Worm (Caenorhabditis elegans): Measurements from ENCODE around the gene asp-8.

The asp-8 gene

ce11 chrV:2993816-2994215 is 30.5 kb upstream of the asp-8 start, which contains the start of gene srw-115:
srw-115 (minus strand) TSS chrV:2993916.
- no peak for TF ChIP-seq hpl-2 (GFP tag; optimal IDR thresholded peaks at IDR 0.05)
- TF ChIP-seq nhr-76 (tag; optimal IDR thresholded peaks at IDR 0.05) = no peak
- no peak for TF ChIP-seq nhr-28 (tag; optimal IDR thresholded peaks at IDR 0.05)

- no peak for TF ChIP-seq unc-62 (GFP tag; optimal IDR thresholded peaks at IDR 0.05)
Observed at ce11 chrV:2996105-2996504, 28.2 kb upstream of the asp-8 start, which contains the start of gene srw-120. srw-120 (minus strand) TSS chrV:2996205.

- no peak for TF ChIP-seq hpl-2 (GFP tag; optimal IDR thresholded peaks at IDR 0.05)
- no peak for TF ChIP-seq hlh-4 (tag; optimal IDR thresholded peaks at IDR 0.05)
- no peak for TF ChIP-seq snpc-4 (tag; optimal IDR thresholded peaks at IDR 0.05)
- no peak for TF ChIP-seq lsy-2 (tag; optimal IDR thresholded peaks at IDR 0.05)
- TF ChIP-seq ceh-8 (GFP tag; optimal IDR thresholded peaks at IDR 0.05) = no peak
- TF ChIP-seq vab-15 (tag; optimal IDR thresholded peaks at IDR 0.05) = no peak
- TF ChIP-seq egl-27 (tag; optimal IDR thresholded peaks at IDR 0.05) = no peak
- TF ChIP-seq tbx-2 (tag; optimal IDR thresholded peaks at IDR 0.05) = no peak
- no peak for TF ChIP-seq C34B4.2 (tag; optimal IDR thresholded peaks at IDR 0.05)
- TF ChIP-seq mab-9 (GFP tag; IDR thresholded peaks at IDR 0.05) = no peak
- no peak for TF ChIP-seq alr-1 (tag; optimal IDR thresholded peaks at IDR 0.05; ENCODE audit: borderline replicate concordance)
- no peak for TF ChIP-seq snu-23 (GFP tag; optimal IDR thresholded peaks at IDR 0.05)
- no peak for TF ChIP-seq nhr-47 (tag; optimal IDR thresholded peaks at IDR 0.05)
- TF ChIP-seq unc-30 (tag; optimal IDR thresholded peaks at IDR 0.05) = no peak
- no peak for TF ChIP-seq aly-2 (tag; optimal IDR thresholded peaks at IDR 0.05)
- TF ChIP-seq mef-2 (tag; optimal IDR thresholded peaks at IDR 0.05) = no peak
- no peak for TF ChIP-seq grh-1 (GFP tag; IDR thresholded peaks at IDR 0.05)
- no peak for TF ChIP-seq lin-13 (GFP tag; optimal IDR thresholded peaks at IDR 0.05)
- no peak for TF ChIP-seq elt-3 (tag; optimal IDR thresholded peaks at IDR 0.05)
- TF ChIP-seq C04F5.9 (tag; optimal IDR thresholded peaks at IDR 0.05) = no peak
Observed at ce11 chrV:2999736-3000135, 24.6 kb upstream of the asp-8 start, which contains the start of gene srw-119. srw-119 (minus strand) TSS chrV:2999836.

ce11 chrV:3005964-3006363 is 18.4 kb upstream of the asp-8 start, which contains the start of gene srw-112:
srw-112 (minus strand) TSS chrV:3006064.
- TF ChIP-seq ceh-82 (tag; optimal IDR thresholded peaks at IDR 0.05) (no peak), fkh-8 (tag; optimal IDR thresholded peaks at IDR 0.05) (peak; percentile 0)

ce11 chrV:3010468-3010867 is 13.9 kb upstream of the asp-8 start, which contains the start of gene srw-136:
srw-136 (minus strand) TSS chrV:3010568.
- TF ChIP-seq ama-1 (optimal IDR thresholded peaks at IDR 0.05) (no peak), dsc-1 (tag; optimal IDR thresholded peaks at IDR 0.05) (no peak), Y116A8C.19 (tag; optimal IDR thresholded peaks at IDR 0.05; ENCODE audit: borderline replicate concordance) (no peak), lin-35 (GFP tag; optimal IDR thresholded peaks at IDR 0.05) (no peak), C34B4.2 (tag; optimal IDR thresholded peaks at IDR 0.05) (no peak), tlp-1 (tag; optimal IDR thresholded peaks at IDR 0.05) (no peak), fkh-8 (tag; optimal IDR thresholded peaks at IDR 0.05) (no peak), nhr-71 (tag; optimal IDR thresholded peaks at IDR 0.05) (no peak), unc-86 (tag; optimal IDR thresholded peaks at IDR 0.05) (no peak), ztf-4 (tag; optimal IDR thresholded peaks at IDR 0.05) (no peak), unc-130 (tag; optimal IDR thresholded peaks at IDR 0.05) (no peak), xbp-1 (tag; optimal IDR thresholded peaks at IDR 0.05) (no peak), unc-98 (GFP tag; IDR thresholded peaks at IDR 0.05) (no peak), elt-2 (tag; optimal IDR thresholded peaks at IDR 0.05) (no peak)

Measured in whole organism, L1 larva.